Fruit fly (Drosophila melanogaster): ENCODE measurements around the gene CG1074.

The CG1074 gene

DNA sequence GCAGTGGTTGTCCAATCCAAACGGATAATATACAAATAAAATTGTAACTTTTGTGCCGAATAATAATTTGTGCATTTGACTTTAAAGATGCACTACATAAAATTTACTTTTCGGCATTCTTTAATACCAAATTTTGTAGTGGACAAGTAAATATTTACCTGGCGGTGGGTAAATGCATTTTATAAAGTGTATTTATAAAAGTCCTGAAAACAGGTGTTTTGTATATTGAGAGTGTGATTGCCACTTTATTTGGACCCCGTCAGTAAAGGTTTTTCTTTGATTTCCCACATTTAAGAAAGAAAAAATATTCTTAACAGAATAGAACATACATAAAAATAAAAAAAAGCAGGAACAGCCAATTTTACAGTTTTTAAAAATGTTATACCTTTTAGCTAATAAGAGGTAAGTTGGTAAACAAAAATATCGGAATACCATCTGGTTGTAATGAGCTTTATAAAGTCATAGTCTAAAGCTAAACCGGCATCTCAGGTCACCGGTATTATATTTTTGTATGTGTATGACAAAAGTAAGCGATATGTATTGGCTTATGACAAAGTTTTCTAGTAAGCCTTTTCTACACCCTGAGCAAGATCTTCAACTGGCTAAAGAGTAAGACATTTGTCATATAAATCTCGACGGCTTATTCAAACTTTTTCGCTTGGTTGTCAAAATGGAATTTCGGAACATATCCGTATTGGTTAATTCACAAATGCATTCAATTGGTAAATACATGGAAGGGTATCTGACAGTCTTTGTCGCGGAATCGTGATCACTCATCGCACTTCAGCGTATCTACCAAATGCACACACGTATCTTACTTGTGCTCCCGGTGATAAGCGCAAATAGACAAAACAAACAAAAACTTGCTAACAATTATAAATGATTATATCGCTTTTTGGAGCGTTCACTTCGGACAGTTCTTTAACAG is 38.8 kb upstream of the CG1074 start (continued):
- TF ChIP-seq Eip78C (GFP tag) (peak; percentile 99), CG11294 (GFP tag; IDR thresholded peaks at IDR 0.05) (peak; percentile 92; the same call in 1 of the 2 replicates), CG10631 (GFP tag; optimal IDR thresholded peaks at IDR 0.05) (peak; percentile 85), salr (GFP tag; optimal IDR thresholded peaks at IDR 0.05) (peak; percentile 86 to 89), CG8119 (GFP tag; IDR thresholded peaks at IDR 0.05) (peak; percentile 97), Met (GFP tag; optimal IDR thresholded peaks at IDR 0.05) (peak; percentile 94), net (GFP tag; optimal IDR thresholded peaks at IDR 0.05) (peak; percentile 94), CG6808 (GFP tag; optimal IDR thresholded peaks at IDR 0.05) (peak; percentile 65), dsx (GFP tag; optimal IDR thresholded peaks at IDR 0.05; ENCODE audit: poor library complexity, severe bottlenecking) (peak; percentile 88), Ets21C (GFP tag; optimal IDR thresholded peaks at IDR 0.05) (peak; percentile 87), Hr39 (GFP tag; optimal IDR thresholded peaks at IDR 0.05) (peak; percentile 96), Eip93F (GFP tag; optimal IDR thresholded peaks at IDR 0.05) (peak; percentile 93), Gug (GFP tag; IDR thresholded peaks at IDR 0.05) (peak; percentile 93), Ets96B (tag; optimal IDR thresholded peaks at IDR 0.05) (peak; percentile 87)

DNA sequence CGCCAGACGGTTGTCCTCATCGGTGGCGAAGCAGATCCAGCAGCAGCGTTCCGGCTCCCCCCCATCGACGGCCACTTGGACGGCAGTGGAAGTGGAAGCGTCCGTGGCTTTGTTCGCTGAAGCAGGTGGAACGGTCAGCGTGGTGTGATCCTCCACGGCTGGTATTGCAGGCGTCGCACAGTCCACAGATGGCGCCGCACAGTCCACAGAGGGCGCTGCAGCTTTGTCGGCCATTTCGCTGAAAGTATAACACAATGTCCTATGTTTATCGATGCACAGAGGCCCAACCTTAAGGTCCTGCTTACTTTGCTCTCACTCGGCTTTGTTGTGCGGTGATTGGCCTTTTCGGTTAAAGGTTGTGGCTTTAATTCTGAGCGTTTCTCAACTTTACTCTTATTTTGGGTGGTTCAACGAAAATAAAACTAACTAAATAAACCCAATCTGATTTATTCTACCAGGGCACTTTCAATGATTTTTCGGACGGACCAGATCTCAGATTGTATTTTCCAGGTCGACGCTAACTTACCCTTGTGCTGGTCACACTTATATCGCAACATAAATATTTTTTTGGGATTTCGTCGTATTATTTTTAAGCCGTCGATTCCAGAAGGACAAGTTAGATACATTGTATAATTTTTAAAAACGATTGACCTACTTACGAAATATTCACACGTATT is 36.2 kb upstream of the CG1074 start, which contains the start of gene CG9855:
Gene CG9855, minus strand, starts transcription at position 473 of the 677 bp plus-strand sequence.
- TF ChIP-seq CG6808 (GFP tag; optimal IDR thresholded peaks at IDR 0.05), result no peak
- TF ChIP-seq CG10631 (GFP tag; optimal IDR thresholded peaks at IDR 0.05), result no peak
- no peak for TF ChIP-seq CG8119 (GFP tag; IDR thresholded peaks at IDR 0.05)
- TF ChIP-seq Sox102F (GFP tag; optimal IDR thresholded peaks at IDR 0.05), result no peak
- no peak for TF ChIP-seq CG16779 (tag; optimal IDR thresholded peaks at IDR 0.05)
- no peak for TF ChIP-seq Eip75B (GFP tag; optimal IDR thresholded peaks at IDR 0.05)
- TF ChIP-seq Sox14 (GFP tag; optimal IDR thresholded peaks at IDR 0.05), result peak; percentile 14
- no peak for TF ChIP-seq topi (GFP tag; optimal IDR thresholded peaks at IDR 0.05)
- TF ChIP-seq dsx (GFP tag; optimal IDR thresholded peaks at IDR 0.05; ENCODE audit: poor library complexity, severe bottlenecking), result peak; percentile 86
- TF ChIP-seq CG4318 (GFP tag; optimal IDR thresholded peaks at IDR 0.05), result no peak
- no peak for TF ChIP-seq Sox15 (GFP tag; optimal IDR thresholded peaks at IDR 0.05)
- TF ChIP-seq CG32006 (GFP tag; optimal IDR thresholded peaks at IDR 0.05), result no peak
- TF ChIP-seq Blimp-1 (GFP tag; optimal IDR thresholded peaks at IDR 0.05), result peak; percentile 10
- TF ChIP-seq Lpt (GFP tag; optimal IDR thresholded peaks at IDR 0.05), result no peak
- no peak for TF ChIP-seq Eip93F (GFP tag; optimal IDR thresholded peaks at IDR 0.05)
- no peak for TF ChIP-seq CG15336 (GFP tag; IDR thresholded peaks at IDR 0.05)
- no peak for TF ChIP-seq salr (GFP tag; optimal IDR thresholded peaks at IDR 0.05)
- TF ChIP-seq fd59A (GFP tag; optimal IDR thresholded peaks at IDR 0.05), result no peak
- TF ChIP-seq vri (GFP tag; optimal IDR thresholded peaks at IDR 0.05), result no peak
- no peak for TF ChIP-seq acj6 (GFP tag; optimal IDR thresholded peaks at IDR 0.05)
- no peak for TF ChIP-seq lz (GFP tag; optimal IDR thresholded peaks at IDR 0.05)
- no peak for TF ChIP-seq CG11902 (GFP tag; optimal IDR thresholded peaks at IDR 0.05)
- no peak for TF ChIP-seq Hr39 (GFP tag; optimal IDR thresholded peaks at IDR 0.05)
- no peak for TF ChIP-seq CG6792 (GFP tag; optimal IDR thresholded peaks at IDR 0.05)
- TF ChIP-seq CG10669 (GFP tag; optimal IDR thresholded peaks at IDR 0.05), result no peak
- no peak for TF ChIP-seq CG7368 (GFP tag; optimal IDR thresholded peaks at IDR 0.05)
- no peak for TF ChIP-seq esn (GFP tag; optimal IDR thresholded peaks at IDR 0.05)
- peak; percentile 73 for TF ChIP-seq Eip78C (GFP tag)
- TF ChIP-seq CG8319 (GFP tag; optimal IDR thresholded peaks at IDR 0.05), result no peak
- no peak for TF ChIP-seq CG3919 (GFP tag; optimal IDR thresholded peaks at IDR 0.05)

Data from whole organism, prepupa.